Worm (Caenorhabditis elegans): Measurements from ENCODE around the gene daf-22.

DNA sequence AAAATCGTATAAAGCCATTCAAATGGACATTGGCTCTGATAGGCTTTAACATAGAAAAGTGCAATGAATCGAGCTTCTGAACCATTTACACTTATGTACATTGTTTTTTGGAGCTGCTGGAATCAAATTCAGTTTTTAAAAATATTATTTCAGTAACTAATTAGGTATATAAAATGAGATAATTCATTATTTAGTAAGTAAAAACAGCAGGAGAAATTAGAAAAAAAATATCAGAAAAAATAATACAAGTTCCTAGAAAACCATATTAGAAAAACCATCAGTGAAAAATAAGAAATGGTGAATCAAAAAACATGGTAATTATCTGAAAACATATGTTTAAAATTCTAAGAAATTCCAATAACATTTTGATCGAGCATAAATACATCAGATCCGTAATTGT is 27.8 kb downstream of the daf-22 start, which contains the start of gene F57G9.7:
- TF ChIP-seq aly-2 (tag; optimal IDR thresholded peaks at IDR 0.05) (no peak), lin-15B (tag; optimal IDR thresholded peaks at IDR 0.05) (no peak), jun-1 (tag; optimal IDR thresholded peaks at IDR 0.05) (no peak), unc-39 (tag; optimal IDR thresholded peaks at IDR 0.05) (no peak), daf-12 (tag; optimal IDR thresholded peaks at IDR 0.05) (no peak), pqm-1 (tag; optimal IDR thresholded peaks at IDR 0.05) (no peak)
